Worm (Caenorhabditis elegans) whole organism, L2 larva: ENCODE measurements around the gene gmps-1.
A peak's percentile ranks its signal among the peaks of the same experiment; 100 is the strongest.

Experiments used
- C34F6.9 ChIP-seq: fragments of 150-350 bp; optimal IDR thresholded peaks from 2 replicates; lab custom pipeline; 2014; ENCODE audit warnings: missing biosample characterization, missing genetic modification characterization
- F13H6.1 ChIP-seq: sonication (generic microtip); optimal IDR thresholded peaks from 2 replicates; lab custom pipeline; 2016; ENCODE audit warnings: missing genetic modification characterization, missing compliant biosample characterization
- R02D3.7 ChIP-seq: fragments of 150-350 bp; optimal IDR thresholded peaks from 2 replicates; lab custom pipeline; 2014; ENCODE audit warnings: missing biosample characterization, missing genetic modification characterization
- Y55F3AM.14 ChIP-seq: fragments of 200-800 bp; sonication (Bioruptor generic); optimal IDR thresholded peaks from 2 replicates; lab custom pipeline; 2018; ENCODE audit warnings: mild to moderate bottlenecking, missing genetic modification characterization, missing compliant biosample characterization
- ZK546.5 ChIP-seq: sonication (generic microtip); optimal IDR thresholded peaks from 2 replicates; lab custom pipeline; 2017; ENCODE audit warnings: missing biosample characterization, missing genetic modification characterization
- aly-2 ChIP-seq: fragments of 150-350 bp; optimal IDR thresholded peaks from 2 replicates; lab custom pipeline; 2014; ENCODE audit warnings: missing biosample characterization, missing genetic modification characterization
- ama-1 ChIP-seq: fragments of 150-350 bp; optimal IDR thresholded peaks from 2 replicates; lab custom pipeline; 2018; ENCODE audit warnings: inconsistent platforms
- blmp-1 ChIP-seq: sonication (generic microtip); optimal IDR thresholded peaks from 2 replicates; lab custom pipeline; 2017; ENCODE audit warnings: missing genetic modification characterization, mild to moderate bottlenecking, missing compliant biosample characterization, antibody characterized with exemption, moderate library complexity; ENCODE audit not compliant: insufficient read depth
- ceh-16 ChIP-seq: fragments of 150-350 bp; optimal IDR thresholded peaks from 2 replicates; lab custom pipeline; 2014; ENCODE audit warnings: missing biosample characterization, missing genetic modification characterization
- ceh-82 ChIP-seq: fragments of 150-350 bp; optimal IDR thresholded peaks from 2 replicates; lab custom pipeline; 2014; ENCODE audit warnings: missing biosample characterization, missing genetic modification characterization
- crh-2 ChIP-seq: sonication (generic microtip); optimal IDR thresholded peaks from 2 replicates; lab custom pipeline; 2017; ENCODE audit warnings: missing biosample characterization, missing genetic modification characterization
- dmd-4 ChIP-seq: sonication (generic microtip); optimal IDR thresholded peaks from 2 replicates; lab custom pipeline; 2017; ENCODE audit warnings: missing biosample characterization, missing genetic modification characterization
- elt-3 ChIP-seq: sonication (generic microtip); optimal IDR thresholded peaks from 2 replicates; lab custom pipeline; 2017; ENCODE audit warnings: missing biosample characterization, missing genetic modification characterization
- fos-1 ChIP-seq: fragments of 150-350 bp; optimal IDR thresholded peaks from 2 replicates; lab custom pipeline; 2014; ENCODE audit warnings: missing biosample characterization, missing genetic modification characterization
- gmeb-1 ChIP-seq: fragments of 150-350 bp; optimal IDR thresholded peaks from 2 replicates; lab custom pipeline; 2014; ENCODE audit warnings: missing biosample characterization, missing genetic modification characterization
- lsy-2 ChIP-seq, 2 experiments: fragments of 150-350 bp in 1 of 2; sonication (generic microtip) in 1 of 2; optimal IDR thresholded peaks; 2 replicates each; lab custom pipeline; 2014 to 2017; ENCODE audit warnings: missing biosample characterization in 2 of 2, missing genetic modification characterization in 2 of 2
- mab-5 ChIP-seq: fragments of 150-350 bp; optimal IDR thresholded peaks from 2 replicates; lab custom pipeline; 2014; ENCODE audit warnings: missing biosample characterization, missing genetic modification characterization
- mbf-1 ChIP-seq: sonication (generic microtip); optimal IDR thresholded peaks from 2 replicates; lab custom pipeline; 2017; ENCODE audit warnings: missing biosample characterization, missing genetic modification characterization
- mdl-1 ChIP-seq, 2 experiments: fragments of 150-350 bp in 1 of 2; sonication (generic microtip) in 1 of 2; optimal IDR thresholded peaks; 2 replicates each; lab custom pipeline; 2017; ENCODE audit warnings: missing biosample characterization in 2 of 2, missing genetic modification characterization in 2 of 2
- nhr-10 ChIP-seq: sonication (generic microtip); optimal IDR thresholded peaks from 2 replicates; lab custom pipeline; 2017; ENCODE audit warnings: missing biosample characterization, missing genetic modification characterization
- nhr-11 ChIP-seq: fragments of 150-350 bp; optimal IDR thresholded peaks from 2 replicates; lab custom pipeline; 2014; ENCODE audit warnings: missing biosample characterization, missing genetic modification characterization
- nhr-12 ChIP-seq: fragments of 150-350 bp; optimal IDR thresholded peaks from 2 replicates; lab custom pipeline; 2014; ENCODE audit warnings: missing biosample characterization, missing genetic modification characterization
- nhr-129 ChIP-seq: fragments of 150-350 bp; optimal IDR thresholded peaks from 2 replicates; lab custom pipeline; 2014; ENCODE audit warnings: missing biosample characterization, missing genetic modification characterization
- nhr-21 ChIP-seq: fragments of 150-350 bp; optimal IDR thresholded peaks from 2 replicates; lab custom pipeline; 2014; ENCODE audit warnings: missing biosample characterization, missing genetic modification characterization
- nhr-237 ChIP-seq: fragments of 150-350 bp; optimal IDR thresholded peaks from 2 replicates; lab custom pipeline; 2014; ENCODE audit warnings: missing biosample characterization, missing genetic modification characterization
- nhr-25 ChIP-seq: fragments of 150-350 bp; sonication (generic microtip); optimal IDR thresholded peaks from 3 replicates; lab custom pipeline; 2014; ENCODE audit warnings: missing biosample characterization, missing genetic modification characterization
- sem-4 ChIP-seq: fragments of 150-350 bp; optimal IDR thresholded peaks from 2 replicates; lab custom pipeline; 2014; ENCODE audit warnings: missing biosample characterization, missing genetic modification reagents, missing genetic modification characterization
- skn-1 ChIP-seq: sonication (generic microtip); optimal IDR thresholded peaks from 2 replicates; lab custom pipeline; 2017; ENCODE audit warnings: missing biosample characterization, missing genetic modification characterization
- sma-3 ChIP-seq: sonication (generic microtip); optimal IDR thresholded peaks from 2 replicates; lab custom pipeline; 2016; ENCODE audit warnings: missing genetic modification reagents, missing genetic modification characterization, missing compliant biosample characterization
- sma-9 ChIP-seq, 2 experiments: fragments of 150-350 bp in 1 of 2; sonication (generic microtip) in 1 of 2; optimal IDR thresholded peaks; 2 replicates each; lab custom pipeline; 2014 to 2016; ENCODE audit warnings: missing genetic modification characterization in 2 of 2, mild to moderate bottlenecking in 1 of 2, missing biosample characterization in 1 of 2, missing compliant biosample characterization in 1 of 2, missing genetic modification reagents in 1 of 2, moderate library complexity in 1 of 2
- snpc-4 ChIP-seq: fragments of 150-350 bp; optimal IDR thresholded peaks from 2 replicates; lab custom pipeline; 2014; ENCODE audit warnings: missing biosample characterization, missing genetic modification characterization
- unc-55 ChIP-seq: fragments of 150-350 bp; sonication (generic microtip); optimal IDR thresholded peaks from 3 replicates; lab custom pipeline; 2014; ENCODE audit warnings: missing biosample characterization, missing genetic modification reagents, missing genetic modification characterization
- zag-1 ChIP-seq: fragments of 150-350 bp; optimal IDR thresholded peaks from 2 replicates; lab custom pipeline; 2014; ENCODE audit warnings: missing biosample characterization, missing genetic modification characterization
- ztf-1 ChIP-seq: fragments of 200-800 bp; sonication (Bioruptor generic); conservative IDR thresholded peaks from 2 replicates; pipeline ENCODE4 v1.3.6; 2022; ENCODE audit warnings: missing genetic modification characterization, missing compliant biosample characterization
- ztf-4 ChIP-seq: fragments of 150-350 bp; optimal IDR thresholded peaks from 2 replicates; lab custom pipeline; 2014; ENCODE audit warnings: missing biosample characterization, missing genetic modification characterization

The gmps-1 gene

ce11 chrII:10870698-10871097 is 2.2 kb upstream of the gmps-1 start:
- TF ChIP-seq sma-3 (GFP tag; lab: Kevin White, UChicago) = no peak
- no peak for TF ChIP-seq ceh-16 (tag; lab: Kevin White, UChicago)
- no peak for TF ChIP-seq nhr-237 (tag; lab: Kevin White, UChicago)
- TF ChIP-seq ama-1 (lab: Kevin White, UChicago) = no peak
- no peak for TF ChIP-seq dmd-4
- TF ChIP-seq snpc-4 (tag; lab: Kevin White, UChicago) = no peak
- TF ChIP-seq nhr-21 (tag; lab: Kevin White, UChicago) = no peak
- no peak for TF ChIP-seq unc-55 (GFP tag; lab: Kevin White, UChicago)
- TF ChIP-seq nhr-10 (tag; lab: Kevin White, UChicago) = no peak
- no peak for TF ChIP-seq C34F6.9 (tag; lab: Kevin White, UChicago)
- TF ChIP-seq nhr-25 (tag; lab: Kevin White, UChicago) = no peak
- no peak for TF ChIP-seq ztf-4 (tag; lab: Kevin White, UChicago)
- TF ChIP-seq nhr-12 = no peak
- no peak for TF ChIP-seq F13H6.1 (tag; lab: Kevin White, UChicago)
- TF ChIP-seq blmp-1 (tag; lab: Kevin White, UChicago) = no peak
- TF ChIP-seq ztf-1 (GFP tag; lab: Robert Waterston, UW) = no peak
- no peak for TF ChIP-seq ceh-82 (tag; lab: Kevin White, UChicago)
- no peak for TF ChIP-seq mab-5 (tag; lab: Kevin White, UChicago)

ce11 chrII:10867219-10867618 is 1.3 kb downstream of the gmps-1 start:
- TF ChIP-seq gmeb-1 (tag; lab: Kevin White, UChicago) = peak; percentile 30
- TF ChIP-seq sma-9 (GFP tag; optimal IDR thresholded peaks at IDR 0.05; lab: Kevin White, UChicago) = peak; percentile 29
- no peak for TF ChIP-seq sma-9 (tag; optimal IDR thresholded peaks at IDR 0.05; lab: Kevin White, UChicago)
- TF ChIP-seq F13H6.1 (tag; lab: Kevin White, UChicago) = peak; percentile 59
- peak; percentile 30 for TF ChIP-seq unc-55 (GFP tag; lab: Kevin White, UChicago)
- no peak for TF ChIP-seq zag-1 (tag; lab: Kevin White, UChicago)
- peak; percentile 69 for TF ChIP-seq crh-2
- peak in 1 of 2 experiments; percentile 73 for TF ChIP-seq lsy-2 (tag; optimal IDR thresholded peaks at IDR 0.05; lab: Kevin White, UChicago)
- TF ChIP-seq fos-1 (tag; lab: Kevin White, UChicago) = peak; percentile 54
- TF ChIP-seq blmp-1 (tag; lab: Kevin White, UChicago) = no peak
- peak; percentile 42 for TF ChIP-seq C34F6.9 (tag; lab: Kevin White, UChicago)
- TF ChIP-seq nhr-129 (tag; lab: Kevin White, UChicago) = peak; percentile 42
- no peak for TF ChIP-seq sem-4

ce11 chrII:10862749-10863656 is 5.5 kb downstream of the gmps-1 start:
- TF ChIP-seq R02D3.7 (tag; lab: Kevin White, UChicago) (no peak), C34F6.9 (tag; lab: Kevin White, UChicago) (peak; percentile 6), aly-2 (no peak), mbf-1 (no peak), nhr-237 (tag; lab: Kevin White, UChicago) (no peak), ztf-4 (tag; lab: Kevin White, UChicago) (no peak), unc-55 (GFP tag; lab: Kevin White, UChicago) (peak; percentile 4), mdl-1 (tag; optimal IDR thresholded peaks at IDR 0.05; lab: Kevin White, UChicago) (no peak), skn-1 (no peak), nhr-129 (tag; lab: Kevin White, UChicago) (peak; percentile 67), F13H6.1 (tag; lab: Kevin White, UChicago) (no peak), elt-3 (no peak), ama-1 (lab: Kevin White, UChicago) (no peak), blmp-1 (tag; lab: Kevin White, UChicago) (peak; percentile 76), nhr-11 (tag; lab: Kevin White, UChicago) (no peak), ZK546.5 (tag; lab: Kevin White, UChicago) (no peak), dmd-4 (no peak), sma-3 (GFP tag; lab: Kevin White, UChicago) (no peak), nhr-25 (tag; lab: Kevin White, UChicago) (peak; percentile 12), Y55F3AM.14 (GFP tag; lab: Kevin White, UChicago) (no peak), nhr-12 (no peak), gmeb-1 (tag; lab: Kevin White, UChicago) (no peak), nhr-10 (tag; lab: Kevin White, UChicago) (no peak)
